Fruit fly (Drosophila melanogaster) whole organism, embryonic: ENCODE data around the gene CG5853.

ENCODE experiments used
- CG11504 ChIP-seq: fragments of 200-800 bp; sonication (Bioruptor generic); optimal IDR thresholded peaks from 3 replicates; lab custom pipeline; 2019; ENCODE audit warnings: missing biosample characterization, mild to moderate bottlenecking, missing genetic modification characterization, moderate library complexity
- CG14710 ChIP-seq: fragments of 200-800 bp; sonication (Bioruptor generic); optimal IDR thresholded peaks from 3 replicates; lab custom pipeline; 2019; ENCODE audit warnings: missing biosample characterization, mild to moderate bottlenecking, missing genetic modification characterization, moderate library complexity
- CG15011 ChIP-seq: fragments of 200-800 bp; sonication (Bioruptor generic); optimal IDR thresholded peaks from 3 replicates; lab custom pipeline; 2018; ENCODE audit warnings: missing biosample characterization, mild to moderate bottlenecking, missing genetic modification characterization
- CG1603 ChIP-seq: fragments of 200-800 bp; sonication (Bioruptor generic); optimal IDR thresholded peaks from 2 replicates; lab custom pipeline; 2019; ENCODE audit warnings: missing biosample characterization, mild to moderate bottlenecking, missing genetic modification characterization, moderate library complexity
- CG1647 ChIP-seq: fragments of 200-800 bp; sonication (Bioruptor generic); optimal IDR thresholded peaks from 3 replicates; lab custom pipeline; 2016; ENCODE audit warnings: missing biosample characterization, missing genetic modification characterization
- CG17186 ChIP-seq: fragments of 200-800 bp; sonication (Bioruptor generic); optimal IDR thresholded peaks from 3 replicates; lab custom pipeline; 2017; ENCODE audit warnings: missing biosample characterization, missing genetic modification reagents, missing genetic modification characterization
- CG17802 ChIP-seq: fragments of 200-800 bp; sonication (Bioruptor generic); optimal IDR thresholded peaks from 2 replicates; lab custom pipeline; 2018; ENCODE audit warnings: missing biosample characterization, mild to moderate bottlenecking, missing genetic modification characterization, moderate library complexity
- CG17912 ChIP-seq: fragments of 200-800 bp; sonication (Bioruptor generic); optimal IDR thresholded peaks from 2 replicates; lab custom pipeline; 2018; ENCODE audit warnings: missing biosample characterization, mild to moderate bottlenecking, missing genetic modification characterization
- CG2120 ChIP-seq: fragments of 200-800 bp; sonication (Bioruptor generic); optimal IDR thresholded peaks from 3 replicates; lab custom pipeline; 2016; ENCODE audit warnings: missing biosample characterization, missing genetic modification characterization
- CG2129 ChIP-seq: fragments of 200-800 bp; sonication (Bioruptor generic); IDR thresholded peaks from 2 replicates; pipeline ENCODE4 v1.3.6; 2022; ENCODE audit warnings: missing biosample characterization, missing genetic modification characterization; ENCODE audit not compliant: partially characterized antibody
- CG3726 ChIP-seq: fragments of 200-800 bp; sonication (Bioruptor generic); IDR thresholded peaks from 3 replicates; pipeline ENCODE4, ENCODE4 v1.3.6; 2022; ENCODE audit warnings: missing biosample characterization, missing genetic modification characterization
- CG3847 ChIP-seq: fragments of 200-800 bp; sonication (Bioruptor generic); IDR thresholded peaks from 2 replicates; pipeline ENCODE4 v1.3.6; 2022; ENCODE audit warnings: missing biosample characterization, missing genetic modification characterization
- CG43689 ChIP-seq: fragments of 200-800 bp; sonication (Bioruptor generic); IDR thresholded peaks from 2 replicates; pipeline ENCODE4 v1.3.6; 2022; ENCODE audit warnings: missing biosample characterization, missing genetic modification characterization
- CG4404 ChIP-seq: fragments of 200-800 bp; sonication (Bioruptor generic); IDR thresholded peaks from 2 replicates; pipeline ENCODE4 v1.3.6; 2022; ENCODE audit warnings: missing biosample characterization, missing genetic modification characterization
- CG4424 ChIP-seq: fragments of 200-800 bp; sonication (Bioruptor generic); optimal IDR thresholded peaks from 3 replicates; lab custom pipeline; 2016; ENCODE audit warnings: missing biosample characterization, missing genetic modification characterization
- CG6689 ChIP-seq: fragments of 200-800 bp; sonication (Bioruptor generic); IDR thresholded peaks from 2 replicates; pipeline ENCODE4 v1.3.6; 2022; ENCODE audit warnings: missing biosample characterization, missing genetic modification characterization
- CG7987 ChIP-seq: fragments of 200-800 bp; sonication (Bioruptor generic); optimal IDR thresholded peaks from 2 replicates; lab custom pipeline; 2018; ENCODE audit warnings: missing biosample characterization, mild to moderate bottlenecking, missing genetic modification characterization, moderate library complexity
- CG8089 ChIP-seq: fragments of 200-800 bp; sonication (Bioruptor generic); optimal IDR thresholded peaks from 3 replicates; lab custom pipeline; 2016; ENCODE audit warnings: missing biosample characterization, missing genetic modification characterization
- CG9932 ChIP-seq: fragments of 200-800 bp; sonication (Bioruptor generic); IDR thresholded peaks from 2 replicates; pipeline ENCODE4 v1.3.6; 2022; ENCODE audit warnings: missing biosample characterization, missing genetic modification characterization
- CoRest ChIP-seq: fragments of 200-800 bp; sonication (Bioruptor generic); optimal IDR thresholded peaks from 3 replicates; lab custom pipeline; 2018; ENCODE audit warnings: missing biosample characterization, mild to moderate bottlenecking, missing genetic modification characterization, moderate library complexity
- Ets97D ChIP-seq: fragments of 200-800 bp; sonication (Bioruptor generic); optimal IDR thresholded peaks from 3 replicates; lab custom pipeline; 2016; ENCODE audit warnings: missing biosample characterization, missing genetic modification characterization
- HHEX ChIP-seq: fragments of 200-800 bp; sonication (Bioruptor generic); optimal IDR thresholded peaks from 3 replicates; lab custom pipeline; 2017; ENCODE audit warnings: missing biosample characterization, mild to moderate bottlenecking, missing genetic modification characterization, missing genetic modification reagents
- HLH4C ChIP-seq: fragments of 200-800 bp; sonication (Bioruptor generic); IDR thresholded peaks from 3 replicates; pipeline ENCODE4 v1.3.6; 2022; ENCODE audit warnings: missing biosample characterization, missing genetic modification characterization; ENCODE audit not compliant: partially characterized antibody
- HmgD ChIP-seq: fragments of 200-800 bp; sonication (Bioruptor generic); optimal IDR thresholded peaks from 3 replicates; lab custom pipeline; 2016; ENCODE audit warnings: missing biosample characterization, missing genetic modification characterization
- Lim3 ChIP-seq: fragments of 200-800 bp; sonication (Bioruptor generic); IDR thresholded peaks from 2 replicates; pipeline ENCODE4 v1.3.6; 2022; ENCODE audit warnings: missing biosample characterization, missing genetic modification characterization
- MBD-R2 ChIP-seq: fragments of 200-800 bp; sonication (Bioruptor generic); IDR thresholded peaks from 2 replicates; pipeline ENCODE4 v1.3.6; 2022; ENCODE audit warnings: missing biosample characterization, missing genetic modification characterization
- Mes4 ChIP-seq: fragments of 200-800 bp; sonication (Bioruptor generic); optimal IDR thresholded peaks from 2 replicates; lab custom pipeline; 2016; ENCODE audit warnings: missing biosample characterization, missing genetic modification characterization
- Neu2 ChIP-seq: fragments of 200-800 bp; sonication (Bioruptor generic); optimal IDR thresholded peaks from 3 replicates; lab custom pipeline; 2016; ENCODE audit warnings: missing biosample characterization, missing genetic modification characterization, borderline replicate concordance
- Nf-YC ChIP-seq: fragments of 200-800 bp; optimal IDR thresholded peaks from 3 replicates; lab custom pipeline; 2019; ENCODE audit warnings: missing biosample characterization, mild to moderate bottlenecking, missing genetic modification characterization, moderate library complexity
- Rx ChIP-seq: fragments of 200-800 bp; sonication (Bioruptor generic); IDR thresholded peaks from 2 replicates; pipeline ENCODE4 v1.3.6; 2022; ENCODE audit warnings: missing biosample characterization, missing genetic modification characterization
- Sox100B ChIP-seq: fragments of 200-800 bp; sonication (Bioruptor generic); optimal IDR thresholded peaks from 3 replicates; lab custom pipeline; 2018; ENCODE audit warnings: missing biosample characterization, mild to moderate bottlenecking, missing genetic modification characterization
- Sox102F ChIP-seq: fragments of 200-800 bp; sonication (Bioruptor generic); optimal IDR thresholded peaks from 2 replicates; lab custom pipeline; 2018; ENCODE audit warnings: missing biosample characterization, mild to moderate bottlenecking, missing genetic modification characterization, moderate library complexity
- Tbp ChIP-seq: fragments of >200 bp; optimal IDR thresholded peaks from 2 replicates; lab custom pipeline; 2018; ENCODE audit warnings: missing biosample characterization, missing genetic modification characterization
- ara ChIP-seq: fragments of 200-800 bp; sonication (Bioruptor generic); IDR thresholded peaks from 2 replicates; pipeline ENCODE4 v1.3.6; 2022; ENCODE audit warnings: missing biosample characterization, missing genetic modification characterization
- ato ChIP-seq: fragments of 200-800 bp; sonication (Bioruptor generic); IDR thresholded peaks from 2 replicates; pipeline ENCODE4 v1.3.6; 2022; ENCODE audit warnings: missing biosample characterization, missing genetic modification characterization; ENCODE audit not compliant: partially characterized antibody
- bcd ChIP-seq: fragments of 200-800 bp; sonication (Bioruptor generic); optimal IDR thresholded peaks from 2 replicates; lab custom pipeline; 2017; ENCODE audit warnings: missing biosample characterization, mild to moderate bottlenecking, missing genetic modification characterization
- bowl ChIP-seq: fragments of 200-800 bp; sonication (Bioruptor generic); IDR thresholded peaks from 2 replicates; pipeline ENCODE4 v1.3.6; 2022; ENCODE audit warnings: missing biosample characterization, missing genetic modification characterization
- btn ChIP-seq: fragments of 200-800 bp; sonication (Bioruptor generic); optimal IDR thresholded peaks from 2 replicates; lab custom pipeline; 2016; ENCODE audit warnings: missing biosample characterization, missing genetic modification characterization
- croc ChIP-seq: fragments of 200-800 bp; sonication (Bioruptor generic); conservative IDR thresholded peaks from 3 replicates; pipeline ENCODE4 v1.3.6; 2022; ENCODE audit warnings: missing biosample characterization, missing genetic modification characterization
- crol ChIP-seq: fragments of 200-800 bp; sonication (Bioruptor generic); IDR thresholded peaks from 2 replicates; pipeline ENCODE4 v1.3.6; 2022; ENCODE audit warnings: missing biosample characterization, missing genetic modification characterization
- emc ChIP-seq: fragments of 200-800 bp; sonication (Bioruptor generic); optimal IDR thresholded peaks from 2 replicates; lab custom pipeline; 2016; ENCODE audit warnings: missing biosample characterization, missing genetic modification characterization
- fd3F ChIP-seq: fragments of 200-800 bp; sonication (Bioruptor generic); optimal IDR thresholded peaks from 2 replicates; lab custom pipeline; 2018; ENCODE audit warnings: missing biosample characterization, mild to moderate bottlenecking, missing genetic modification characterization, moderate library complexity
- jumu ChIP-seq: fragments of 200-800 bp; sonication (Bioruptor generic); optimal IDR thresholded peaks from 3 replicates; lab custom pipeline; 2016; ENCODE audit warnings: missing biosample characterization, missing genetic modification characterization
- lbe ChIP-seq: fragments of 200-800 bp; sonication (Bioruptor generic); optimal IDR thresholded peaks from 2 replicates; lab custom pipeline; 2016; ENCODE audit warnings: missing biosample characterization, mild to moderate bottlenecking, missing genetic modification characterization
- nerfin-1 ChIP-seq: fragments of 200-800 bp; sonication (Bioruptor generic); optimal IDR thresholded peaks from 3 replicates; lab custom pipeline; 2019; ENCODE audit warnings: missing biosample characterization, mild to moderate bottlenecking, missing genetic modification characterization, moderate library complexity
- sisA ChIP-seq: fragments of 200-800 bp; sonication (Bioruptor generic); IDR thresholded peaks from 2 replicates; pipeline ENCODE4 v1.3.6; 2022; ENCODE audit warnings: missing biosample characterization, missing genetic modification characterization
- stc ChIP-seq: fragments of 200-800 bp; sonication (Bioruptor generic); IDR thresholded peaks from 2 replicates; pipeline ENCODE4 v1.3.6; 2022; ENCODE audit warnings: missing biosample characterization, missing genetic modification characterization
- tgo ChIP-seq: fragments of 200-800 bp; sonication (Bioruptor generic); IDR thresholded peaks from 3 replicates; pipeline ENCODE4 v1.3.6; 2022; ENCODE audit warnings: missing biosample characterization, missing genetic modification characterization
- tna ChIP-seq: fragments of 200-800 bp; sonication (Bioruptor generic); IDR thresholded peaks from 2 replicates; pipeline ENCODE4 v1.3.6; 2022; ENCODE audit warnings: missing biosample characterization, missing genetic modification characterization; ENCODE audit not compliant: partially characterized antibody
- unc-4 ChIP-seq: fragments of 200-800 bp; sonication (Bioruptor generic); IDR thresholded peaks from 2 replicates; pipeline ENCODE4 v1.3.6; 2022; ENCODE audit warnings: missing biosample characterization, missing genetic modification characterization; ENCODE audit not compliant: partially characterized antibody
- zfh1 ChIP-seq: fragments of 200-800 bp; sonication (Bioruptor generic); IDR thresholded peaks from 3 replicates; pipeline ENCODE4 v1.3.6; 2022; ENCODE audit warnings: missing biosample characterization, missing genetic modification characterization

Gene CG5853

DNA sequence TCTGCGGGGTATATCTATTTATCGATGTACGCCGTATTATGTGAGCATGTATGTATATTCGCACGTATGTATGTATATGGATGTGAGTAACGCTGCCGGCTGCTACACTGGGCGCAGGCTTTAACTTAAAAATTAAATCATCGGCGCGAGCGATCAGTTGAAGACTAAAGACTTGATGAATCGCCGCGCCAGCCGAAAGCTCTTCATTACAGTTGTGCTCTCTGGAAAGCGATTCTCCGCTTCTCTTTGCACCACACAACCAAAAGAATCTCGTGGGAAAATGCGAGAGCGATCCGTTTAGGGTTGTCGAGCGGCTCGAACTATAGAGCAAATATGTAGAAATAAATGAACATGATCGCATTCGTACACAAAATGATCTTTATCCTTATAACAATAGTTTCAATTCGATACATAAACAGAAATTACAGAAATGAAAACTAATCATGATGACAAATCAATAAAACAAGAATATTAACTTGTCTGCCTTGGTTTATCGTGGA, 38.9 kb downstream of the CG5853 start, which contains the start of gene CG13124 (continued):
- no peak for TF ChIP-seq CG4424
- TF ChIP-seq zfh1 (GFP tag; lab: Robert Waterston, UW), result no peak
- TF ChIP-seq HmgD (GFP tag; lab: Kevin White, UChicago), result no peak
- TF ChIP-seq bowl (GFP tag; lab: Robert Waterston, UW), result no peak
- TF ChIP-seq HLH4C (GFP tag; lab: Robert Waterston, UW), result no peak
- no peak for TF ChIP-seq btn
- no peak for TF ChIP-seq CG7987 (GFP tag; lab: Kevin White, UChicago)
- no peak for TF ChIP-seq Tbp (GFP tag; lab: Kevin White, UChicago)
- no peak for TF ChIP-seq CG17912 (GFP tag; lab: Kevin White, UChicago)
- no peak for TF ChIP-seq MBD-R2 (GFP tag; lab: Robert Waterston, UW)
- no peak for TF ChIP-seq CG17186 (GFP tag; lab: Kevin White, UChicago)
- TF ChIP-seq tna, result 0 out of 2 replicates have a peak, but pooled peaks have one; percentile 8
- TF ChIP-seq jumu (GFP tag; lab: Kevin White, UChicago), result no peak
- no peak for TF ChIP-seq Lim3 (GFP tag; lab: Robert Waterston, UW)
- TF ChIP-seq Nf-YC (tag; lab: Kevin White, UChicago), result peak; percentile 10
- TF ChIP-seq Sox100B, result no peak
- no peak for TF ChIP-seq emc (GFP tag; lab: Kevin White, UChicago)
- no peak for TF ChIP-seq Neu2 (GFP tag; lab: Kevin White, UChicago)
- no peak for TF ChIP-seq croc (GFP tag; lab: Robert Waterston, UW)
- peak; percentile 53 for TF ChIP-seq CG9932 (GFP tag; lab: Robert Waterston, UW)
- no peak for TF ChIP-seq CG4404 (GFP tag; lab: Robert Waterston, UW)
- no peak for TF ChIP-seq CoRest (tag; lab: Kevin White, UChicago)
- TF ChIP-seq stc (GFP tag; lab: Robert Waterston, UW), result no peak
- TF ChIP-seq CG8089 (GFP tag; lab: Kevin White, UChicago), result no peak
- TF ChIP-seq unc-4 (GFP tag; lab: Robert Waterston, UW), result 0 out of 2 replicates have a peak, but pooled peaks have one; percentile 29
- TF ChIP-seq lbe, result no peak
- TF ChIP-seq Sox102F, result peak; percentile 4
- no peak for TF ChIP-seq CG1603 (tag; lab: Kevin White, UChicago)
- no peak for TF ChIP-seq CG1647 (GFP tag; lab: Kevin White, UChicago)
- TF ChIP-seq CG43689 (GFP tag; lab: Robert Waterston, UW), result no peak
- TF ChIP-seq CG14710, result no peak
- no peak for TF ChIP-seq crol (GFP tag; lab: Robert Waterston, UW)
- no peak for TF ChIP-seq nerfin-1 (tag; lab: Kevin White, UChicago)
- peak; percentile 46 for TF ChIP-seq CG2120 (GFP tag; lab: Kevin White, UChicago)
- no peak for TF ChIP-seq Ets97D (GFP tag; lab: Kevin White, UChicago)
- TF ChIP-seq CG6689 (GFP tag; lab: Robert Waterston, UW), result no peak
- no peak for TF ChIP-seq sisA (GFP tag; lab: Robert Waterston, UW)
- no peak for TF ChIP-seq bcd (GFP tag; lab: Kevin White, UChicago)
- TF ChIP-seq CG2129 (GFP tag; lab: Robert Waterston, UW), result no peak
- no peak for TF ChIP-seq CG15011 (GFP tag; lab: Kevin White, UChicago)
- no peak for TF ChIP-seq fd3F (GFP tag; lab: Kevin White, UChicago)
- TF ChIP-seq ara (GFP tag; lab: Robert Waterston, UW), result no peak
- TF ChIP-seq Rx (GFP tag; lab: Robert Waterston, UW), result no peak
- no peak for TF ChIP-seq CG3726
- no peak for TF ChIP-seq ato (GFP tag; lab: Robert Waterston, UW)
- TF ChIP-seq CG11504, result peak; percentile 5
- 0 out of 2 replicates have a peak, but pooled peaks have one; percentile 7 for TF ChIP-seq CG3847 (GFP tag; lab: Robert Waterston, UW)
- no peak for TF ChIP-seq HHEX (GFP tag; lab: Kevin White, UChicago)
- TF ChIP-seq CG17802 (tag; lab: Kevin White, UChicago), result no peak
- no peak for TF ChIP-seq tgo (GFP tag; lab: Robert Waterston, UW)
- TF ChIP-seq Mes4 (GFP tag; lab: Kevin White, UChicago), result no peak
